Worm (Caenorhabditis elegans) whole organism, L3 larva: ENCODE measurements around the gene ntl-9.

Experiments used
- R02D3.7 ChIP-seq: fragments of 150-350 bp; optimal IDR thresholded peaks from 2 replicates; lab custom pipeline; 2014; ENCODE audit warnings: missing biosample characterization, missing genetic modification characterization
- ZK546.5 ChIP-seq: sonication (generic microtip); optimal IDR thresholded peaks from 2 replicates; lab custom pipeline; 2017; ENCODE audit warnings: missing biosample characterization, missing genetic modification characterization
- ama-1 ChIP-seq: fragments of 150-350 bp; optimal IDR thresholded peaks from 2 replicates; lab custom pipeline; 2018
- ceh-82 ChIP-seq: fragments of 150-350 bp; optimal IDR thresholded peaks from 2 replicates; lab custom pipeline; 2014; ENCODE audit warnings: missing biosample characterization, missing genetic modification characterization
- egl-27 ChIP-seq: sonication (generic microtip); optimal IDR thresholded peaks from 4 replicates; lab custom pipeline; 2017; ENCODE audit warnings: missing biosample characterization, missing genetic modification reagents, missing genetic modification characterization
- egl-5 ChIP-seq: fragments of 150-350 bp; optimal IDR thresholded peaks from 2 replicates; lab custom pipeline; 2017; ENCODE audit warnings: missing biosample characterization, missing genetic modification reagents, missing genetic modification characterization, inconsistent platforms
- lin-39 ChIP-seq: fragments of 150-350 bp; optimal IDR thresholded peaks from 2 replicates; lab custom pipeline; 2018; ENCODE audit warnings: missing biosample characterization, missing genetic modification reagents, missing genetic modification characterization
- mdl-1 ChIP-seq: fragments of 150-350 bp; optimal IDR thresholded peaks from 2 replicates; lab custom pipeline; 2014; ENCODE audit warnings: missing biosample characterization, missing genetic modification characterization
- nhr-11 ChIP-seq: fragments of 150-350 bp; optimal IDR thresholded peaks from 2 replicates; lab custom pipeline; 2014; ENCODE audit warnings: missing biosample characterization, missing genetic modification characterization
- nhr-12 ChIP-seq: fragments of 150-350 bp; optimal IDR thresholded peaks from 2 replicates; lab custom pipeline; 2014; ENCODE audit warnings: missing biosample characterization, missing genetic modification characterization
- nhr-28 ChIP-seq: fragments of 150-350 bp; optimal IDR thresholded peaks from 2 replicates; lab custom pipeline; 2014; ENCODE audit warnings: missing biosample characterization, missing genetic modification characterization
- pha-4 ChIP-seq: fragments of 150-350 bp; optimal IDR thresholded peaks from 2 replicates; lab custom pipeline; 2014; ENCODE audit warnings: missing biosample characterization, missing genetic modification reagents, missing genetic modification characterization

- no peak for TF ChIP-seq ceh-82
- TF ChIP-seq pha-4 (tag; lab: Kevin White, UChicago): no peak
- no peak for TF ChIP-seq ZK546.5
- no peak for TF ChIP-seq nhr-28 (tag; lab: Kevin White, UChicago)
- TF ChIP-seq nhr-12 (tag; lab: Kevin White, UChicago): no peak
- no peak for TF ChIP-seq nhr-11 (tag; lab: Kevin White, UChicago)
- no peak for TF ChIP-seq mdl-1 (tag; lab: Kevin White, UChicago)
- TF ChIP-seq ama-1: no peak
- TF ChIP-seq lin-39: peak; percentile 66
- peak; percentile 26 for TF ChIP-seq egl-5 (tag; lab: Kevin White, UChicago)
- TF ChIP-seq R02D3.7 (tag; lab: Kevin White, UChicago): no peak
- no peak for TF ChIP-seq egl-27 (tag; lab: Kevin White, UChicago)
Observed at ce11 chrIII:4951210-4951609, 6.9 kb downstream of the ntl-9 start.
